Fruit fly (Drosophila melanogaster): Measurements from ENCODE around the gene alpha-Est4.

Gene alpha-Est4

dm6 chr3R:7506314-7506988, 32.0 kb downstream of the alpha-Est4 start (continued):
- TF ChIP-seq Bdp1 (GFP tag; optimal IDR thresholded peaks at IDR 0.05) = peak; percentile 70
- TF ChIP-seq odd (GFP tag; optimal IDR thresholded peaks at IDR 0.05) = peak; percentile 55
- peak; percentile 56 for TF ChIP-seq CG3163 (GFP tag; optimal IDR thresholded peaks at IDR 0.05)
- TF ChIP-seq Lpt (GFP tag; optimal IDR thresholded peaks at IDR 0.05) = no peak
- TF ChIP-seq CG9437 (GFP tag; optimal IDR thresholded peaks at IDR 0.05) = peak; percentile 60
- no peak for TF ChIP-seq hkb (optimal IDR thresholded peaks at IDR 0.05)
- TF ChIP-seq hkb (GFP tag; IDR thresholded peaks at IDR 0.05) = peak; percentile 64
- no peak for TF ChIP-seq cad (GFP tag; optimal IDR thresholded peaks at IDR 0.05)
- TF ChIP-seq ham (GFP tag; IDR thresholded peaks at IDR 0.05) = peak; percentile 36; the same call in 1 of the 2 replicates
- no peak for TF ChIP-seq nom (GFP tag; optimal IDR thresholded peaks at IDR 0.05)
- peak; percentile 70 for TF ChIP-seq esg (GFP tag; conservative IDR thresholded peaks at IDR 0.05)
- TF ChIP-seq CG3847 (GFP tag; IDR thresholded peaks at IDR 0.05) = peak; percentile 93
- TF ChIP-seq sima (GFP tag; optimal IDR thresholded peaks at IDR 0.05) = peak; percentile 66
- TF ChIP-seq al (GFP tag; IDR thresholded peaks at IDR 0.05) = peak; percentile 93
- TF ChIP-seq Abd-B (GFP tag; optimal IDR thresholded peaks at IDR 0.05) = peak; percentile 66
- TF ChIP-seq CG15696 (tag; optimal IDR thresholded peaks at IDR 0.05) = peak; percentile 27
- TF ChIP-seq tll (GFP tag; optimal IDR thresholded peaks at IDR 0.05) = no peak
- TF ChIP-seq Lim3 (GFP tag; IDR thresholded peaks at IDR 0.05) = no peak
- TF ChIP-seq Dip2 (GFP tag; IDR thresholded peaks at IDR 0.05) = no peak
- peak; percentile 55 for TF ChIP-seq CG2712 (tag; optimal IDR thresholded peaks at IDR 0.05)
- TF ChIP-seq Mad (GFP tag; optimal IDR thresholded peaks at IDR 0.05) = peak; percentile 79
- peak; percentile 87 for TF ChIP-seq fu2 (GFP tag; optimal IDR thresholded peaks at IDR 0.05)
- TF ChIP-seq CG33557 (GFP tag; optimal IDR thresholded peaks at IDR 0.05) = no peak
- TF ChIP-seq dmrt11E (tag; optimal IDR thresholded peaks at IDR 0.05) = no peak
- peak; percentile 86 for TF ChIP-seq row (GFP tag; IDR thresholded peaks at IDR 0.05)
- no peak for TF ChIP-seq CG42726 (GFP tag; IDR thresholded peaks at IDR 0.05; ENCODE audit: partially characterized antibody)
- TF ChIP-seq CG18262 (tag; optimal IDR thresholded peaks at IDR 0.05) = peak; percentile 25
- peak; percentile 82 for TF ChIP-seq Ada2b (GFP tag; IDR thresholded peaks at IDR 0.05)
- 0 out of 2 replicates have a peak, but pooled peaks have one; percentile 45 for TF ChIP-seq danr (GFP tag; IDR thresholded peaks at IDR 0.05)
- TF ChIP-seq Bgb (GFP tag; IDR thresholded peaks at IDR 0.05; ENCODE audit: partially characterized antibody) = no peak
- TF ChIP-seq shn (GFP tag; optimal IDR thresholded peaks at IDR 0.05) = peak; percentile 79
- peak; percentile 80 for TF ChIP-seq tgo (GFP tag; IDR thresholded peaks at IDR 0.05)
- TF ChIP-seq slbo (GFP tag; IDR thresholded peaks at IDR 0.05) = peak; percentile 97
- peak; percentile 96 for TF ChIP-seq gro (GFP tag; optimal IDR thresholded peaks at IDR 0.05)
- no peak for TF ChIP-seq CG31388 (GFP tag; optimal IDR thresholded peaks at IDR 0.05)
- no peak for TF ChIP-seq Sry-β (GFP tag; optimal IDR thresholded peaks at IDR 0.05)
- TF ChIP-seq CG18599 (GFP tag; optimal IDR thresholded peaks at IDR 0.05) = peak; percentile 95
- no peak for TF ChIP-seq cg (GFP tag; optimal IDR thresholded peaks at IDR 0.05)
- no peak for TF ChIP-seq CG13287 (GFP tag; IDR thresholded peaks at IDR 0.05; ENCODE audit: partially characterized antibody)
- peak; percentile 89 for TF ChIP-seq wdn (GFP tag; IDR thresholded peaks at IDR 0.05)
- 0 out of 2 replicates have a peak, but pooled peaks have one; percentile 36 for TF ChIP-seq Doc2 (GFP tag; IDR thresholded peaks at IDR 0.05)
- peak; percentile 33 for TF ChIP-seq phol (tag; optimal IDR thresholded peaks at IDR 0.05)
- TF ChIP-seq bab2 (GFP tag; optimal IDR thresholded peaks at IDR 0.05) = peak; percentile 89
- TF ChIP-seq gcm2 (GFP tag; optimal IDR thresholded peaks at IDR 0.05) = peak; percentile 39
- peak; percentile 93 for TF ChIP-seq HmgZ (tag; optimal IDR thresholded peaks at IDR 0.05)
- peak; percentile 55 for TF ChIP-seq CG8089 (GFP tag; optimal IDR thresholded peaks at IDR 0.05)
- peak; percentile 58 for TF ChIP-seq CG12219 (GFP tag; optimal IDR thresholded peaks at IDR 0.05)
- no peak for TF ChIP-seq CG10565 (GFP tag; optimal IDR thresholded peaks at IDR 0.05)
- TF ChIP-seq Dek (tag; optimal IDR thresholded peaks at IDR 0.05) = peak; percentile 83
- no peak for TF ChIP-seq Rx (GFP tag; IDR thresholded peaks at IDR 0.05)

All from whole organism, embryonic.